Fruit fly (Drosophila melanogaster) Kc167 (cell line): ENCODE measurements around the gene CG13603.

Experiments
- Sin3A ChIP-seq: fragments of >200 bp; optimal IDR thresholded peaks from 2 replicates; lab custom pipeline; 2018; ENCODE audit warnings: missing external identifiers
- insv ChIP-seq: fragments of >200 bp; optimal IDR thresholded peaks from 3 replicates; lab custom pipeline; 2018; ENCODE audit warnings: missing external identifiers
- psq ChIP-seq: fragments of >200 bp; optimal IDR thresholded peaks from 2 replicates; lab custom pipeline; 2017; ENCODE audit warnings: missing external identifiers
- ttk ChIP-seq: sonication (Bioruptor generic); optimal IDR thresholded peaks from 2 replicates; lab custom pipeline; 2017; ENCODE audit warnings: missing external identifiers

DNA sequence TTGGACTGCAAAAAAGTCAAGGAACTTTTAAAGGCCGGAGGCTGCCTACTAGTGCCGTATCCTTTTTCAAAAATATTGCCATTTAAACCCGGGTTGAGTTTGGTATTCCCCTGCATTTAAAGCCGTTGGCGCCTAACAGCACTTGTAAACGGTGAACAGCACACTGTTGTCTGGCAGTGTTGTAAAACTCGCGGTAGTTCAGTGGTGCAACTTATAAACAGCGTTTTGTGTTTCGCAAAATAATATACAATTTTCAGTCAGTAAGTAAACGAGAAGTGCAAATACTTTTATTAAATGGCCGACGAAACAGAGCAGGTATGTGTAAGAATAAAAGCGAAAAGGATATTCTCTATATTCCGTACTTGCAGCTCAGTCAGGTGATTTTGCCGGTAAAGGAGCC lies 9.9 kb upstream of the CG13603 start, which contains the start of gene LSm3:
- no peak for TF ChIP-seq insv
- TF ChIP-seq Sin3A (lab: Kevin White, UChicago) = no peak
- no peak for TF ChIP-seq psq (lab: Kevin White, UChicago)
- no peak for TF ChIP-seq ttk
